Fruit fly (Drosophila melanogaster) S2 (cell line): ENCODE results near the gene term.
A peak's percentile ranks its signal among the peaks of the same experiment; 100 is the strongest.

Experiments used
- CG8478 ChIP-seq: fragments of >200 bp; optimal IDR thresholded peaks from 2 replicates; lab custom pipeline; 2018
- CTCF ChIP-seq, 2 experiments: fragments of >200 bp; optimal IDR thresholded peaks; 2 replicates each; lab custom pipeline; 2018

dm6 chr3L:18617893-18618577 is 24.5 kb upstream of the term start, which contains the start of the genes CG13380 and CG4174:
- peak; percentile 67 to 69 for TF ChIP-seq CTCF (optimal IDR thresholded peaks at IDR 0.05; lab: Kevin White, UChicago)
- TF ChIP-seq CG8478 (lab: Kevin White, UChicago) = no peak
